Fruit fly (Drosophila melanogaster) ovary, adult (tissue): Measurements from ENCODE around the gene CG9536.

ENCODE experiments used
- CG17801 ChIP-seq: fragments of 200-800 bp; optimal IDR thresholded peaks from 2 replicates; lab custom pipeline; 2019; ENCODE audit warnings: missing biosample characterization, mild to moderate bottlenecking, missing genetic modification characterization, moderate library complexity; ENCODE audit not compliant: partially characterized antibody

Gene CG9536

DNA sequence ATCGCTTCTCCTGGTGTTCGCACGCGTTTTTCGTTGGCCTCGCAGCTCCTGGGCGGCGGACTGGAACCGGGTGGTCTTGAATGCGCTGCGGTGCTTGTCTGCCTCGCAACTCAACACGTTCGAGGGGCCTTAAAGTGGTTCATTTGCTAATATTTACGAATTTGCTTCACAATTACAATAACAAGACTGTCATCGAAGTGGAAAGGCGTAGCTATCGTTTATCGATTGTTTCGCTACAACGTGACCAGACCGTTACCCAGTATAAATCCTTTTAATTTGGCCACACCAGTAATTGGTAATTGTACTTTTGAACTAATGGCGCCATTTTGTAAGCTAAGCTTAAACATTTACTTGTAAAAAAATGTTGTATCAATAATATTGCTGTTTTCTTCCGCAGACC, at the start of gene CG9536:
CG9536 (minus strand) TSS at position 223 of the 400 bp plus-strand sequence.
- peak; percentile 58 for TF ChIP-seq CG17801 (GFP tag; lab: Kevin White, UChicago)

DNA sequence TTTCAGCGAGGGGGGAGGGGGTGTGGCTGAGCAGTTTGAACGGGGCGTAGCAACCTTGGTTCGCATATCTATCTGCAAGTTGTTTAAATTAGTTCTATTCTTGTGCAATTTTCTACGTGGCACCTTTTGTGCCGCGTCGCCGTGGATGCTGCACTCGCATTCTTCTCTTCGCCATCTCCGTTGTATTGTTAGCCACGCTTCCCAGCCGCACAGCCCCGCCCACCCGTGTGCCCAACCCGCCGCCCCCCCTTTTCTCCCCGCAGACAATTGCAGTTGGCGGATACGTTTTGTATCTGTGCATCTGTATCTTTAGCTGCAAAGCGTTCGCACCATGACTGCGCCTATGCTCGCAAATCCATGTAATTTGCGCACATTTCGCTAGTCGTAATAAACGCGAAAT, 37.2 kb upstream of the CG9536 start:
- no peak for TF ChIP-seq CG17801 (GFP tag; lab: Kevin White, UChicago)

DNA sequence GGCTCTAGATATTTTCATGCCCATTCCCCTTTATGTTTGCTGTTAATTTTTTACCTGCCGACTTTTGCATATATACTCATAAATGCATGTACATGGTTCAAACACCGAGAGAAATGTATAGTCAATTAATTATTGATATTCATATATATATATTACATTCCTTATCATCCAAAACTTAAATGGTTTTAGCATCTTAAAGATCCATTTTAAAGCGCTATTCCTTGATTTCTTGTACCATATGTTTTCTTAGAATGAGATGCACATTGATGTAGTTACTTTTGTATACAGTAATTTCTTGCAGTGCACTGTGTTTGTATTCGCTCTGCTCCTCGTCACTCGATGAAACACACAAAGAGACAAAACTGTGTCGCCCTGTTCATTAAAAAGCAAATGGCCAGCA, 31.9 kb upstream of the CG9536 start:
- no peak for TF ChIP-seq CG17801 (GFP tag; lab: Kevin White, UChicago)

DNA sequence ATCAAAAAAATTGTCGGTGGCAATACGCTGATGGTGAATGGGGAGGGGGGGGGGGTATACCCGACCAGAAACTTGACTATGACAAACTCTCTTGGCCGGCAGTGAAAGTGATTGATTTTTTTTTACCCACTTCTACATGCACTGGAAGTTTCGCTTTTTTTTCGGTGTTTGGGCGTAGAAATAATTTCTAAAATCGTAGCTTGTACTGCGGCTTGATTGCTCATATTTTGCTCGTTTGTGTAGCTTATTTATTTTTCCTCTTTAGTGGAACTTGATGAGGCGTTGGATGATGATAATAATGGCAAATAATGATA, 26.9 kb upstream of the CG9536 start:
- TF ChIP-seq CG17801 (GFP tag; lab: Kevin White, UChicago) = no peak

DNA sequence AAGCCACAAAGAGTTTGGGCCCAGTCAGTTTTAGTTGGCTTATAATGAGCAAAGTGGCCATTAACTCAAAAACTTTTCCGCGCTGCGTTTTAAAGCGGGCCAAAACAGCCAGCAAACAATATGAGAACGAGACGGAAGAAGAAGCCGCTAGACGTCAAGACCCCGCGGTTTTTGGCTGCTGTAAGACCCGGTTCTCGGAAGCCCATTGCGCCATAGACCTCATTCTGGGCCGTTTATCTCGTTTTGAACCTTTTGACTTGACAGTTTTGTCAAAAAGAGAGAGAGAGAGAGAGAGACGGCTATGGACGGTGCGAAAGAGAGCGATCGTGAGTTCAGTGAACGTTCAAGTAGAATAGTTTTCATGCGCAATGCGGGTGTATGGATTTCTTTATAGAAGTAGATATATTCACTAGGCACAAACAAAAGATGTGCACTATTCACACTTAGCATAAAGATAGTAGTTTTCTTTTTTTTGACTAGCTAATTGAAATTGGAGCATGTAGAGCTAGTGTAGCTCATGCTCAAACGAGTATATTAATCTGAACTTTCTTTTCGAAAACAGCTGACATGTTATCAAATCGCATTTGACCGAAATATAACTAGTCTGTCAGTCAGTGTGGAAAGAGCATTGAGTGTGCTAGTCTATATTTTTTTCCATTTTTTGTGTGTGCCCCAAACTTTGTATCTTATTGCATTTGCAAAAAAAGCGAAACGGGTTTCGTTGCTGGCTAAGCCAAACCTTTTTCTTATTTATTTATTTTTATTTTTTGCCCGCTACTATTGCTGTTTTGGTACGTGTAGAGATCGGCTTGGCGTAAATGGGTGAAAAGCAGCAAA, 26.3 kb upstream of the CG9536 start:
- TF ChIP-seq CG17801 (GFP tag; lab: Kevin White, UChicago) = no peak

DNA sequence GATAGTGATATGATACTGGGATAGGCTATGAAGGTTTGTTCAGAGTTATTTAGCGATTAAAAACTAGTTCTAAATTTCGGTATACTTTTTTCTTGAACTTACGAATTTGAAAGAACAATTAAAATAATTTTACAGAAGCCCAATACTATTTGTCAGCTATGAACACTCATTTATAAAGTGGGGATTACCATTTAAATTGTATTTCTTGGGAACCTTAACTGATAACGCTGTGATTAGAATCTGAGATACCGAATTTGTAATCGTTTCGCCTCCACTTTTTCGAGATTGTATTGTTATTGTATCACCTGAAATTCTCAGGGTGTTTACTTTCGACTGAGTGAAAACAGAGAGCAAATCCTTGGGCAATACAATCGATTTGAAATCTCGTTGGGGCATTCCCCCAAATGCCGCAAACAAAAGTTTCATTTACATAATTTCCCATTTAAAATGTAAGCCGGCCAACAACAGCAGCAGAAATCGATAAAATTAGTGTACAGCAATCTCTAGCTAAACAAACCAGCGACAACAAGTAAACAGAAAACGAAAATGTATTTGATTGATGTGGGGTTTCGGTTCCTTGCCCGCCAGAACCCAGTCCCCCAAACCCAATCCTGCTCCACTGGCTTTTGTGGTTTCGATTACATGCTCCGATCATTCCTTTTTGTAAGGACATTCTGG, 24.0 kb upstream of the CG9536 start:
- no peak for TF ChIP-seq CG17801 (GFP tag; lab: Kevin White, UChicago)

DNA sequence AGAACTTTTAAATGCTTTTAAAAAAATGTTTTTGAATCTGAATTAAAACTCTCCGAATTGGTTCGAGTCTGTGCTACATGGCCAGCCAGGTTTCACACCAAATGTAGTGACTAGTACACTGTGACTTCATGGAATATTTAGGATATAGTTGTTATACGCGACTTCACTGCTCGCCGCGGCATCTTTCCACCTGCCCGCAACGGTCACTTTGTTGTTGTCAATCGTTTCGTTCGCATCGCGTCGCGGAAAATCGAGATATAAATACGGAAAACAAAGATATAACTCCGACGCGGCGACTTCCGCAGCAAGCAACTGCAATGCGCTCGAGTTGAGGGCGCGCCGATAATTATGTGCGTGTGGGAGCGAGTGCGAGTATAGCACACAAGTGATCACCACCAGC, 21.7 kb upstream of the CG9536 start, which contains the start of gene CG31637:
CG31637 (plus strand) TSS at position 200 of the 400 bp plus-strand sequence.
- TF ChIP-seq CG17801 (GFP tag; lab: Kevin White, UChicago) = peak; percentile 65

DNA sequence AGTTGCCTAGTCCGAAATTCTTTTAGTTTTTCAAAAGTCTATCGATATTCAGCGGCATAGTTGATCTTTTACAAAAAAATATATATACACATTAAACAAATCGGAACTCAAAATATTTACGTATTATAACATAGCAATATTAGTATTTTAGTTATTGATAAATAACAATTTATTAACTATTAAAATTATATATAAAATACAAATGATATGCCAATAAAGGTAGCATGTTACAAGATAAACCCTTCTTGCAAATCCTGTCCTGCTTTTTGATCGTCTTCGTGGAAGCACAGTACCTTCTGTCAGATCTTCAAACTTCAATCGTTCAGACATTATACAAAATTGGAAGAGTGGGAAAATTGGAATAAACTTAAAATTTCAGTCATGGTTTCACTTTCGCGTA, 20.0 kb upstream of the CG9536 start, which contains the start of gene CG9550:
CG9550 (plus strand) TSS at position 301 of the 400 bp plus-strand sequence.
- TF ChIP-seq CG17801 (GFP tag; lab: Kevin White, UChicago) = no peak

DNA sequence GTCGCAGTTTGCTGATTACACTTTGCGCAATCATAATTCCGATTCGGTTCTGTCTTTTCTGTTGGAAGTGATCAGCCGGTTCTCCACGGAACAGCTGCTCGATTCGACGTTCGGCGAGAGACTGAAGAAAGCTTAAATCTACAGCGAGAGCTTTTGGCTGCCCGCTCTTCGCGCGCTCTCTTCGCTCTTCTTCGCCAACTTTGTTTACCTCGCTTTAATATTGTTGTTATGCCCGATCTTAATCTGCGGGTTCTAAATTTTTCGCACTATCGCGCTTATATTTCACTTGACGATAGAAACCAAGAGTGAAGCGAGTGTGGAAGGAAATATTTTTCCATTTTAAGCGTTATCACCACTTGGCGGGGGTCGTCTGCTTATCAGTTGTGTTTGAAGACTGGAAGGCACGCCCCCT, 17.6 kb upstream of the CG9536 start, which contains the start of gene CG9547:
CG9547 (minus strand) TSS at position 128 of the 412 bp plus-strand sequence.
- TF ChIP-seq CG17801 (GFP tag; lab: Kevin White, UChicago) = peak; percentile 76

DNA sequence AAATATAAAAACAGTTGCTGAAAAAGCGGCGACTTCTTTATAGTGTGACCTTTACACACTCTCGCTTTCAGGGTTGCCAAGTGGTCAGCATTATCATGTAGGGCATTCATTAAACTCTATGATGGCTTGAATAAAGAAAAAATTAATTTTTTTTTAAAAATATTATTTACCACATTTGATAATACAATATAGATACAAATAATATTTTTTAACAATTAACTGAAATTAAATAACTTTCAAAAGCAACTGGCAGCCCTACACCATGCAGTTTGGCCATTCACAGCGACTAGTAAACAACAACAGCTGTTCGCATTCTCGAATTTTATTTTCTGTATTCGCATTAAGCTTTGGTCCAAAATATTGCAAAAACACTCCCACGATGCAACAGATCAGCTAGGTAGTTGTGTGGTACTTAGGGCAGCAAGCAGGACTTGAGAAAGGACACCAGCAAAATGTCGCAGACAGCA, 14.0 kb upstream of the CG9536 start, which contains the start of the genes Phf5a and CG31638:
Phf5a (minus strand) TSS at position 61 of the 467 bp plus-strand sequence.
CG31638 (plus strand) TSS at position 279 of the 467 bp plus-strand sequence.
- peak; percentile 65 for TF ChIP-seq CG17801 (GFP tag; lab: Kevin White, UChicago)

DNA sequence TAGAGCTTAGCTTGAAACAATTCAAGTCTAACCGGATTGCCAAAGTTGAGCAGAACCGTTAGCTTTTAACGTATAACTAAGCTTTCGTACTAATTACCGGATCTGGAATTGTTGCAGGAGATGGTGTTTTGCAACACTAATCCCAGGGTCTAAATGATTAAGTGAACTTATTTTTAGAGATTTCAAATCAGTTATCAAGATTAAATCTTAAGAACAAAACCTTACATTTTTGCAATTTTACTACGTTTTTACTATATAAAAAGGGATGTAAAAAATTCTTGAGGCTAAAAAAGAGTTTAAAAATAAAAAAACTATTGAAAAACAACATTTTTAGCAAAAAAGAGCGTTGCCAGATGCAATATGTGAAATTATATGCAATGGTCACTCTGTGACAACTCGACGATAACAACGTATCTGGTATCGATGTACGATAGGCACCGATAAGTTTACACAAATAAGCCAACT, 11.9 kb upstream of the CG9536 start, which contains the start of the genes KFase and epsilonCOP:
KFase (minus strand) TSS at position 81 of the 465 bp plus-strand sequence.
epsilonCOP (plus strand) TSS at position 415 of the 465 bp plus-strand sequence.
- TF ChIP-seq CG17801 (GFP tag; lab: Kevin White, UChicago) = peak; percentile 54

DNA sequence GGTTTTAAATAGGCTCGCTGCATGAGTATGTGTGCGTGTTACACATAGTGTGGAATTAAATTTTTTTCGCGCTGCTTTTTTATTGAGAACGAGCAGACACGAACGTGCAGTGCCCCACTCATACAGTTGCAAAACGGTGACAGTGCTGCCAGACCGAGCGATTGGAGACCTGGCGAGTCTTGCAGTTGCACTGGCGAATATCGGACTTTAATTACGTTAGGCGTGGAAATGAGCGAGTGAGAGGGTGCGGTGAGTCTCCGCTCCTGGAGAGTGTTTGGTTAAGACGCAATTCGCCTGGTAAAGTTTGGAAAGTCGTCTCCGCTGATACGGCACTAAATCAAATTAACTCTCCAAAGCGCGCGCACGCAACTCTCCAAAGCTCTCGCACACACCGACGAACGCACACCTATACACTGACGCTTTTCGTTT, 4.5 kb upstream of the CG9536 start:
- TF ChIP-seq CG17801 (GFP tag; lab: Kevin White, UChicago) = peak; percentile 25

DNA sequence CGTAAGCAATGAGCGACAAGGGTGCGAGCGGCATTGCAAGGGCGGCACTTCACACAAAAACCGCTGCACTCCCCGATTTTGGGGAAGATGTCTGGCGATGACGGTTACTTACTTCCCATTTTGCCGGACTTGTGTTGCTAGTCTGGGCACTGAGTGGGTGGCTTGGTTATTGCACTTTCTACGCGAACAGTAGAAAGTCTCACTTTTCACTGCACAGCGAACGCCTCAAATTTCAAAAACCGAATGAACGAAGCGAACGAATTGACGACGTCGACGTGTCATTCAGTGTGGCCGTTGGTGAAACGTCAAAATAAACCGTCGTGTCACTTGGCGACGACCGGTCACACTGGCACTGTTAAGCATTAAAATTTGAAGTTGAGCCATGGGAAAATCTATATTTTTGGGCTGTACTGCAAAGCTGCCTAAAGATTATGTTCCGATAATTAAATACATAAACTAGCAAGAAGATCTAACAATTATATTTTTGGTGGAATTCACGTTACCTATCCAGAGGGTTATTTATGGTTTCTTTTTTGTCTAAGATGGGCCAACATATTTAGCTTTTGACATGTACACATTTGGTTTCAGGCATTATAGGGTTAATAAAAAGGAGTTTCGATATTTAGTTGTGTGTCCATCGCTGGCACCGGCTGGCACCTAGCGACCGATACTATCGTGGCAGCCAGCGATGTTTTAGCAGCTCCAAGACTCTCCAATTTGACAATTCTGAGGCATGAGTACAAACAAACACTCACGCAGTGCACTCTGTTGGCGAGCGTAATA, 3.6 kb upstream of the CG9536 start, which contains the start of the genes Sec61alpha and Daxx:
Sec61alpha (minus strand) TSS at position 364 of the 783 bp plus-strand sequence.
Daxx (plus strand) TSS at position 718 of the 783 bp plus-strand sequence.
- peak; percentile 67 for TF ChIP-seq CG17801 (GFP tag; lab: Kevin White, UChicago)
